Worm (Caenorhabditis elegans): ENCODE measurements around the gene T19D2.3.

Gene T19D2.3

ce11 chrX:3914273-3914672 is 24.8 kb upstream of the T19D2.3 start:
- peak; percentile 42 for TF ChIP-seq F13C5.2 (tag; optimal IDR thresholded peaks at IDR 0.05)
- peak; percentile 82 for TF ChIP-seq scrt-1 (GFP tag; IDR thresholded peaks at IDR 0.05)
- peak; percentile 77; the same call in 1 of the 2 replicates for TF ChIP-seq sea-1 (GFP tag; conservative IDR thresholded peaks at IDR 0.05)
- no peak for TF ChIP-seq ama-1 (optimal IDR thresholded peaks at IDR 0.05)
- peak; percentile 85 for TF ChIP-seq ceh-36 (tag; optimal IDR thresholded peaks at IDR 0.05)
- peak; percentile 35 for TF ChIP-seq hnd-1 (tag; optimal IDR thresholded peaks at IDR 0.05)
- TF ChIP-seq hmg-4 (GFP tag; optimal IDR thresholded peaks at IDR 0.05), result peak; percentile 76
- TF ChIP-seq aly-1 (tag; optimal IDR thresholded peaks at IDR 0.05), result peak; percentile 55
- peak; percentile 33 for TF ChIP-seq hmbx-1 (tag; optimal IDR thresholded peaks at IDR 0.05)
- TF ChIP-seq pes-1 (GFP tag; IDR thresholded peaks at IDR 0.05), result peak; percentile 83
- TF ChIP-seq flt-1 (GFP tag; IDR thresholded peaks at IDR 0.05), result peak; percentile 70
- TF ChIP-seq tra-4 (tag; optimal IDR thresholded peaks at IDR 0.05), result peak; percentile 49
- TF ChIP-seq tbx-11 (GFP tag; IDR thresholded peaks at IDR 0.05), result peak; percentile 64
- peak; percentile 50; the same call in 1 of the 2 replicates for TF ChIP-seq tbx-37 (GFP tag; conservative IDR thresholded peaks at IDR 0.05)
- peak; percentile 75 for TF ChIP-seq B0310.2 (tag; optimal IDR thresholded peaks at IDR 0.05)
- peak; percentile 49 for TF ChIP-seq ceh-13 (GFP tag; optimal IDR thresholded peaks at IDR 0.05)
- TF ChIP-seq ets-7 (tag; optimal IDR thresholded peaks at IDR 0.05), result no peak

- no peak for TF ChIP-seq ets-7 (tag; optimal IDR thresholded peaks at IDR 0.05)
- TF ChIP-seq hnd-1 (tag; optimal IDR thresholded peaks at IDR 0.05), result no peak
- TF ChIP-seq tbx-11 (GFP tag; IDR thresholded peaks at IDR 0.05), result no peak
- no peak for TF ChIP-seq sea-1 (GFP tag; conservative IDR thresholded peaks at IDR 0.05)
- TF ChIP-seq hmg-4 (GFP tag; optimal IDR thresholded peaks at IDR 0.05), result no peak
- TF ChIP-seq F13C5.2 (tag; optimal IDR thresholded peaks at IDR 0.05), result no peak
- no peak for TF ChIP-seq ama-1 (optimal IDR thresholded peaks at IDR 0.05)
- no peak for TF ChIP-seq pes-1 (GFP tag; IDR thresholded peaks at IDR 0.05)
- no peak for TF ChIP-seq scrt-1 (GFP tag; IDR thresholded peaks at IDR 0.05)
- TF ChIP-seq tbx-37 (GFP tag; conservative IDR thresholded peaks at IDR 0.05), result no peak
- TF ChIP-seq aly-1 (tag; optimal IDR thresholded peaks at IDR 0.05), result no peak
- no peak for TF ChIP-seq ceh-13 (GFP tag; optimal IDR thresholded peaks at IDR 0.05)
- TF ChIP-seq tra-4 (tag; optimal IDR thresholded peaks at IDR 0.05), result no peak
- no peak for TF ChIP-seq B0310.2 (tag; optimal IDR thresholded peaks at IDR 0.05)
Measured at ce11 chrX:3915748-3916147, 23.3 kb upstream of the T19D2.3 start, which contains the start of gene idpp-9. TSS of gene idpp-9 (minus strand) at chrX:3915848.

- no peak for TF ChIP-seq hmbx-1 (tag; optimal IDR thresholded peaks at IDR 0.05)
- TF ChIP-seq scrt-1 (GFP tag; IDR thresholded peaks at IDR 0.05), result no peak
- no peak for TF ChIP-seq ama-1 (optimal IDR thresholded peaks at IDR 0.05)
- TF ChIP-seq aly-1 (tag; optimal IDR thresholded peaks at IDR 0.05), result no peak
- no peak for TF ChIP-seq ets-7 (tag; optimal IDR thresholded peaks at IDR 0.05)
- TF ChIP-seq ceh-36 (tag; optimal IDR thresholded peaks at IDR 0.05), result no peak
- TF ChIP-seq ceh-13 (GFP tag; optimal IDR thresholded peaks at IDR 0.05), result no peak
- TF ChIP-seq hnd-1 (tag; optimal IDR thresholded peaks at IDR 0.05), result no peak
- no peak for TF ChIP-seq tbx-11 (GFP tag; IDR thresholded peaks at IDR 0.05)
- no peak for TF ChIP-seq F13C5.2 (tag; optimal IDR thresholded peaks at IDR 0.05)
- no peak for TF ChIP-seq pes-1 (GFP tag; IDR thresholded peaks at IDR 0.05)
- TF ChIP-seq B0310.2 (tag; optimal IDR thresholded peaks at IDR 0.05), result no peak
- TF ChIP-seq tbx-37 (GFP tag; conservative IDR thresholded peaks at IDR 0.05), result no peak
- no peak for TF ChIP-seq hmg-4 (GFP tag; optimal IDR thresholded peaks at IDR 0.05)
- no peak for TF ChIP-seq flt-1 (GFP tag; IDR thresholded peaks at IDR 0.05)
Measured at ce11 chrX:3917013-3917412, 22.0 kb upstream of the T19D2.3 start, which contains the start of gene T22B2.3. TSS of gene T22B2.3 (plus strand) at chrX:3917313.

ce11 chrX:3918182-3918581 is 20.9 kb upstream of the T19D2.3 start:
- TF ChIP-seq ceh-36 (tag; optimal IDR thresholded peaks at IDR 0.05), result no peak

- TF ChIP-seq B0310.2 (tag; optimal IDR thresholded peaks at IDR 0.05), result no peak
- TF ChIP-seq ceh-13 (GFP tag; optimal IDR thresholded peaks at IDR 0.05), result no peak
- no peak for TF ChIP-seq aly-1 (tag; optimal IDR thresholded peaks at IDR 0.05)
- no peak for TF ChIP-seq ama-1 (optimal IDR thresholded peaks at IDR 0.05)
- no peak for TF ChIP-seq sea-1 (GFP tag; conservative IDR thresholded peaks at IDR 0.05)
- TF ChIP-seq hmg-4 (GFP tag; optimal IDR thresholded peaks at IDR 0.05), result no peak
- no peak for TF ChIP-seq pes-1 (GFP tag; IDR thresholded peaks at IDR 0.05)
Measured at ce11 chrX:3919689-3920088, 19.4 kb upstream of the T19D2.3 start.

ce11 chrX:3920101-3920500 is 18.9 kb upstream of the T19D2.3 start, which contains the start of gene T22B2.2:
TSS of gene T22B2.2 (plus strand) at chrX:3920401.
- TF ChIP-seq ama-1 (optimal IDR thresholded peaks at IDR 0.05) (no peak), sea-1 (GFP tag; conservative IDR thresholded peaks at IDR 0.05) (no peak), hnd-1 (tag; optimal IDR thresholded peaks at IDR 0.05) (no peak), pes-1 (GFP tag; IDR thresholded peaks at IDR 0.05) (no peak), hmg-4 (GFP tag; optimal IDR thresholded peaks at IDR 0.05) (no peak), ceh-36 (tag; optimal IDR thresholded peaks at IDR 0.05) (no peak), ceh-13 (GFP tag; optimal IDR thresholded peaks at IDR 0.05) (no peak), flt-1 (GFP tag; IDR thresholded peaks at IDR 0.05) (no peak)

ce11 chrX:3920747-3921146 is 18.3 kb upstream of the T19D2.3 start:
- TF ChIP-seq hmg-4 (GFP tag; optimal IDR thresholded peaks at IDR 0.05), result no peak
- no peak for TF ChIP-seq flt-1 (GFP tag; IDR thresholded peaks at IDR 0.05)
- TF ChIP-seq scrt-1 (GFP tag; IDR thresholded peaks at IDR 0.05), result no peak
- TF ChIP-seq pes-1 (GFP tag; IDR thresholded peaks at IDR 0.05), result no peak
- no peak for TF ChIP-seq tbx-11 (GFP tag; IDR thresholded peaks at IDR 0.05)
- TF ChIP-seq ets-7 (tag; optimal IDR thresholded peaks at IDR 0.05), result no peak
- TF ChIP-seq B0310.2 (tag; optimal IDR thresholded peaks at IDR 0.05), result no peak
- no peak for TF ChIP-seq tbx-37 (GFP tag; conservative IDR thresholded peaks at IDR 0.05)
- TF ChIP-seq hmbx-1 (tag; optimal IDR thresholded peaks at IDR 0.05), result no peak
- TF ChIP-seq ama-1 (optimal IDR thresholded peaks at IDR 0.05), result no peak
- TF ChIP-seq ceh-36 (tag; optimal IDR thresholded peaks at IDR 0.05), result no peak
- TF ChIP-seq hnd-1 (tag; optimal IDR thresholded peaks at IDR 0.05), result no peak
- no peak for TF ChIP-seq aly-1 (tag; optimal IDR thresholded peaks at IDR 0.05)
- TF ChIP-seq ceh-13 (GFP tag; optimal IDR thresholded peaks at IDR 0.05), result no peak
- no peak for TF ChIP-seq sea-1 (GFP tag; conservative IDR thresholded peaks at IDR 0.05)
- TF ChIP-seq F13C5.2 (tag; optimal IDR thresholded peaks at IDR 0.05), result no peak
- no peak for TF ChIP-seq tra-4 (tag; optimal IDR thresholded peaks at IDR 0.05)

Measured in whole organism, early embryonic.